Worm (Caenorhabditis elegans): Measurements from ENCODE around the gene set-22.

set-22 gene

ce11 chrV:10484640-10485039 lies 47.9 kb downstream of the set-22 start, which contains the start of gene Y32F6B.1:
Y32F6B.1 (minus strand) TSS chrV:10484740.
- TF ChIP-seq skn-1 (tag; optimal IDR thresholded peaks at IDR 0.05) (no peak), nhr-25 (tag; optimal IDR thresholded peaks at IDR 0.05) (no peak), nhr-12 (tag; optimal IDR thresholded peaks at IDR 0.05) (no peak), lsy-2 (tag; optimal IDR thresholded peaks at IDR 0.05) (no peak), nhr-21 (tag; optimal IDR thresholded peaks at IDR 0.05) (no peak), lin-39 (tag; optimal IDR thresholded peaks at IDR 0.05) (no peak), peb-1 (tag; optimal IDR thresholded peaks at IDR 0.05) (no peak), F13H6.1 (tag; optimal IDR thresholded peaks at IDR 0.05) (no peak), Y55F3AM.14 (GFP tag; optimal IDR thresholded peaks at IDR 0.05) (no peak), egl-27 (tag; optimal IDR thresholded peaks at IDR 0.05) (no peak), lin-11 (tag; optimal IDR thresholded peaks at IDR 0.05) (no peak), sma-9 (GFP tag; optimal IDR thresholded peaks at IDR 0.05) (no peak), sma-9 (tag; optimal IDR thresholded peaks at IDR 0.05) (no peak), alr-1 (tag; optimal IDR thresholded peaks at IDR 0.05) (no peak), nhr-237 (tag; optimal IDR thresholded peaks at IDR 0.05) (no peak), fos-1 (tag; optimal IDR thresholded peaks at IDR 0.05) (no peak), C34F6.9 (tag; optimal IDR thresholded peaks at IDR 0.05) (no peak), nhr-10 (tag; optimal IDR thresholded peaks at IDR 0.05) (no peak), ceh-16 (tag; optimal IDR thresholded peaks at IDR 0.05) (no peak), R02D3.7 (tag; optimal IDR thresholded peaks at IDR 0.05) (no peak), ZK546.5 (tag; optimal IDR thresholded peaks at IDR 0.05) (no peak)

- TF ChIP-seq elt-3 (tag; optimal IDR thresholded peaks at IDR 0.05), result no peak
- TF ChIP-seq fos-1 (tag; optimal IDR thresholded peaks at IDR 0.05), result peak; percentile 57
- TF ChIP-seq crh-2 (tag; optimal IDR thresholded peaks at IDR 0.05), result peak; percentile 5
- TF ChIP-seq alr-1 (tag; optimal IDR thresholded peaks at IDR 0.05), result no peak
- TF ChIP-seq F13H6.1 (tag; optimal IDR thresholded peaks at IDR 0.05), result peak; percentile 7
Observed at ce11 chrV:10485389-10485788, 48.7 kb downstream of the set-22 start.

ce11 chrV:10489998-10490397 lies 53.3 kb downstream of the set-22 start, which contains the start of gene ncx-5:
ncx-5 (minus strand) TSS chrV:10490098.
- TF ChIP-seq ztf-1 (GFP tag; conservative IDR thresholded peaks at IDR 0.05), result no peak
- no peak for TF ChIP-seq lsy-2 (tag; optimal IDR thresholded peaks at IDR 0.05)
- TF ChIP-seq blmp-1 (tag; optimal IDR thresholded peaks at IDR 0.05; ENCODE audit: insufficient read depth), result no peak
- no peak for TF ChIP-seq aly-2 (tag; optimal IDR thresholded peaks at IDR 0.05)
- no peak for TF ChIP-seq zag-1 (tag; optimal IDR thresholded peaks at IDR 0.05)
- TF ChIP-seq elt-1 (tag; optimal IDR thresholded peaks at IDR 0.05), result no peak
- no peak for TF ChIP-seq nhr-12 (tag; optimal IDR thresholded peaks at IDR 0.05)
- TF ChIP-seq sma-3 (GFP tag; optimal IDR thresholded peaks at IDR 0.05), result no peak
- no peak for TF ChIP-seq ceh-16 (tag; optimal IDR thresholded peaks at IDR 0.05)
- no peak for TF ChIP-seq mbf-1 (tag; optimal IDR thresholded peaks at IDR 0.05)
- no peak for TF ChIP-seq ceh-82 (tag; optimal IDR thresholded peaks at IDR 0.05)
- TF ChIP-seq Y55F3AM.14 (GFP tag; optimal IDR thresholded peaks at IDR 0.05), result no peak
- no peak for TF ChIP-seq C34F6.9 (tag; optimal IDR thresholded peaks at IDR 0.05)

All from whole organism, L2 larva.